Worm (Caenorhabditis elegans): ENCODE data around the gene R12B2.6.

R12B2.6 gene

DNA sequence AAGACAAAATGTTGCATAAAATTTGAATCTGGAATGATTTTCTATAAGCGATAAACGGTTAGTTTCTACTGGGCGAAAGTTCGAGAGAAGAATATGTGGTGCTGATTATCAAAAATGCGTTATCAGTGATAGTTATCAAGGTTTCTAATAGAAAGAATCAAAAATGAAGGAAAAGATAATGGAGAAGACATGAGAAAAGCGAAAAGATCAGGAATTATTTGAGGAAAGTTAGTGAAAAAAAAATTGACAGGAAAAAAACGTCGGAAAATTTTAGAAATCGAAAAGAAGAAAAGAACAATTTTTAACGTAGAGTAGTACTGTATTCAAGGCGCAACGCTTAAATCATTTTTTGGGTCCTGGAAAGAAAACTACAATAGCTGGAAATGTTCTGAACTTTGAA is 29.8 kb upstream of the R12B2.6 start, which contains the start of gene dnpp-1 (continued):
- TF ChIP-seq nhr-111 (GFP tag; optimal IDR thresholded peaks at IDR 0.05) (no peak), ceh-82 (tag; optimal IDR thresholded peaks at IDR 0.05) (no peak), zip-11 (GFP tag; IDR thresholded peaks at IDR 0.05) (no peak), lin-29 (GFP tag; IDR thresholded peaks at IDR 0.05) (no peak), nhr-77 (tag; optimal IDR thresholded peaks at IDR 0.05) (no peak), mdl-1 (tag; optimal IDR thresholded peaks at IDR 0.05) (no peak), snpc-1.2 (GFP tag; IDR thresholded peaks at IDR 0.05) (no peak), dpl-1 (GFP tag; optimal IDR thresholded peaks at IDR 0.05) (no peak), tra-1 (GFP tag; IDR thresholded peaks at IDR 0.05) (no peak), snpc-4 (tag; optimal IDR thresholded peaks at IDR 0.05) (no peak), mes-2 (tag; optimal IDR thresholded peaks at IDR 0.05; ENCODE audit: poor library complexity, severe bottlenecking) (no peak), dmd-6 (GFP tag; IDR thresholded peaks at IDR 0.05) (peak; percentile 49; the same call in 1 of the 2 replicates), F10B5.3 (tag; optimal IDR thresholded peaks at IDR 0.05) (no peak), egl-43 (GFP tag; IDR thresholded peaks at IDR 0.05) (no peak), daf-16 (GFP tag; optimal IDR thresholded peaks at IDR 0.05) (no peak), daf-16 (tag; optimal IDR thresholded peaks at IDR 0.05) (peak; percentile 48), nhr-25 (tag; optimal IDR thresholded peaks at IDR 0.05; ENCODE audit: borderline replicate concordance, insufficient read depth) (no peak), madf-5 (GFP tag; IDR thresholded peaks at IDR 0.05) (no peak), mep-1 (tag; optimal IDR thresholded peaks at IDR 0.05) (no peak), daf-8 (GFP tag; IDR thresholded peaks at IDR 0.05) (no peak), aly-2 (tag; optimal IDR thresholded peaks at IDR 0.05) (no peak), arid-1 (GFP tag; conservative IDR thresholded peaks at IDR 0.05) (no peak), sdz-12 (GFP tag; optimal IDR thresholded peaks at IDR 0.05) (no peak), dve-1 (tag; optimal IDR thresholded peaks at IDR 0.05; ENCODE audit: insufficient read depth) (peak; percentile 71), lir-3 (tag; optimal IDR thresholded peaks at IDR 0.05) (no peak), ztf-7 (tag; optimal IDR thresholded peaks at IDR 0.05) (no peak), skn-1 (tag; optimal IDR thresholded peaks at IDR 0.05) (no peak), hlh-11 (tag; optimal IDR thresholded peaks at IDR 0.05) (peak; percentile 39), lin-1 (GFP tag; IDR thresholded peaks at IDR 0.05) (no peak), pqm-1 (tag; optimal IDR thresholded peaks at IDR 0.05) (peak; percentile 97), hlh-30 (tag; optimal IDR thresholded peaks at IDR 0.05; ENCODE audit: insufficient read depth) (no peak), nhr-48 (tag; optimal IDR thresholded peaks at IDR 0.05) (no peak), lin-15B (tag; optimal IDR thresholded peaks at IDR 0.05) (no peak), nhr-11 (tag; optimal IDR thresholded peaks at IDR 0.05) (no peak)

DNA sequence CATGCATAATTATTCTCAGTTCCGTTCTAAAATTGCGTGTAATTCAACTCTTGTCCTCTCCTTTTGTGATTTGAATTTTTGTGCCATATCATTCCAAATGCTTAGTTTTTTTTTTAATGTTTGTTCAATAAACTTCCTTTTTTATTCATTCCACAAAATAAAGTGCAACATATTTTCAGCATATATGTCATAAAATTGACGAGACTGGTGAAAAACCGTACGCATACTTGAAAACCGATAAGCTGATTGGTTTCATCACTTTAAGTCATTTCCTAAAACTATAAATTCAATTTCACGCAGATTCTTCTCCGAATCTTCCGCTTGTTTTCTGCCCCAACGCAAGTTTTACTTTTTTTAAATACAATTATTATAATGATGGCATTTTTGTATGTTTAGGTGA is 25.1 kb upstream of the R12B2.6 start, which contains the start of gene dpf-4:
TSS of gene dpf-4 (plus strand) at position 301 of the 400 bp plus-strand sequence.
- no peak for TF ChIP-seq mes-2 (tag; optimal IDR thresholded peaks at IDR 0.05; ENCODE audit: poor library complexity, severe bottlenecking)
- TF ChIP-seq ama-1 (optimal IDR thresholded peaks at IDR 0.05), result peak; percentile 39

DNA sequence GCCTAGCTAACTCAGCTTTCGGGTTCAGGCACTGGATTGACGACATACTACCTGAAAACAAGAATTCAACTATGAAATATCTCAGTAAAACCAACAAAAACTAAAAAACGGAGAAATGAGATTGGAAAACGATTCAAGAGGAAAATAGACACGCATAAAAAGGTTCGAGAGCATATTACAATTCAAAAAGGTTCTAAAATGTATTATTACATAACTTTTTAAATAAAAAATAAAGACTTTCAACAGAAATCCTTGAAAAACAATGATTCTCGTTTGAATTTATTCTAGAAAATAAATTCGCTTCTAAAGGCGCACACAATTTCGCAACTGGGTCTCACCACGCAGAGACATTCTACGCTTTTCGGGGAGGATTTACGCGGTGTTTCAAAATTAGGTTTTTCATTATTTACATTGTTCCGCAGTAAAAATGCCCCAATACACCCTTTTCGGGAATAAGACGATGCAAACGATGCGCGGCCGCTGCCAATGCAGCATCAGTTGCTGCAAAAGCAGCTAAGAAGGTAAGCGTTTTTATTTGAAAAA is 21.8 kb upstream of the R12B2.6 start, which contains the start of the genes cct-6 and alh-9:
TSS of gene cct-6 (minus strand) at position 51 of the 543 bp plus-strand sequence.
TSS of gene alh-9 (plus strand) at position 382 of the 543 bp plus-strand sequence.
- TF ChIP-seq arid-1 (GFP tag; conservative IDR thresholded peaks at IDR 0.05), result no peak; the same call in 1 of the 2 replicates
- peak; percentile 71 for TF ChIP-seq ztf-7 (tag; optimal IDR thresholded peaks at IDR 0.05)
- no peak for TF ChIP-seq lin-1 (GFP tag; IDR thresholded peaks at IDR 0.05)
- no peak for TF ChIP-seq F26F4.8 (GFP tag; conservative IDR thresholded peaks at IDR 0.05)
- TF ChIP-seq R02D3.7 (tag; optimal IDR thresholded peaks at IDR 0.05), result peak; percentile 74
- no peak for TF ChIP-seq php-3 (GFP tag; IDR thresholded peaks at IDR 0.05)
- no peak for TF ChIP-seq nhr-48 (tag; optimal IDR thresholded peaks at IDR 0.05)
- TF ChIP-seq hlh-30 (tag; optimal IDR thresholded peaks at IDR 0.05; ENCODE audit: insufficient read depth), result peak; percentile 58
- no peak for TF ChIP-seq mxl-3 (GFP tag; optimal IDR thresholded peaks at IDR 0.05)
- no peak for TF ChIP-seq dmd-8 (GFP tag; IDR thresholded peaks at IDR 0.05)
- no peak for TF ChIP-seq lin-29 (GFP tag; IDR thresholded peaks at IDR 0.05)
- TF ChIP-seq nhr-6 (tag; optimal IDR thresholded peaks at IDR 0.05), result peak; percentile 81
- peak; percentile 40 for TF ChIP-seq unc-130 (GFP tag; optimal IDR thresholded peaks at IDR 0.05)
- TF ChIP-seq aha-1 (tag), result peak; percentile 75
- peak; percentile 42 for TF ChIP-seq nhr-25 (tag; optimal IDR thresholded peaks at IDR 0.05; ENCODE audit: borderline replicate concordance, insufficient read depth)
- TF ChIP-seq hlh-11 (tag; optimal IDR thresholded peaks at IDR 0.05), result peak; percentile 61
- peak; percentile 96 for TF ChIP-seq dpl-1 (GFP tag; optimal IDR thresholded peaks at IDR 0.05)
- no peak for TF ChIP-seq ceh-28 (tag; optimal IDR thresholded peaks at IDR 0.05)
- no peak for TF ChIP-seq nhr-102 (tag; optimal IDR thresholded peaks at IDR 0.05)
- no peak for TF ChIP-seq nhr-111 (GFP tag; optimal IDR thresholded peaks at IDR 0.05)
- TF ChIP-seq pqm-1 (tag; optimal IDR thresholded peaks at IDR 0.05), result peak; percentile 2
- peak; percentile 9 for TF ChIP-seq spr-1 (tag; optimal IDR thresholded peaks at IDR 0.05)
- TF ChIP-seq lin-38 (GFP tag; IDR thresholded peaks at IDR 0.05), result peak; percentile 62
- peak; percentile 49 for TF ChIP-seq nhr-28 (tag; optimal IDR thresholded peaks at IDR 0.05)
